Fruit fly (Drosophila melanogaster): ENCODE measurements around the gene CG46307.

DNA sequence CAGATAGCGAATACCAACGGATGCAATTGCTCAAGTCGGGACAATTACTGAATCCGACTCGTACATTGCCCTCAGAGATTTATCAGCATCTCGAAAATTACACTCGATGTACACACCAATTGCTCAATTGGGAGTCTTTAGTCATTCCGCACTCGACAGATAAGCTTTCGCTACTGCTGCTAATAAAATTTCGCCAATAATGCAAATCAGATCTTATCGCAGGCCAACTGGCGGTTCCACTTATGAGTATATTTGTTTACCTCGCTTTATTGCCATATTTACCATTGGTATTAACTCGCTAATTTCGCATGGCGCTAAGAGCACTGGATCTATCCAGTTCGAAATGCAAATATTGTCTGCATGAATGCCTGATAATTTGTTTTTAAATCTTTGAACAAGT lies 9.2 kb downstream of the CG46307 start:
- TF ChIP-seq lola (GFP tag; optimal IDR thresholded peaks at IDR 0.05) (no peak), GATAd (GFP tag; optimal IDR thresholded peaks at IDR 0.05) (no peak), Mio (GFP tag; optimal IDR thresholded peaks at IDR 0.05) (no peak), Jra (GFP tag; optimal IDR thresholded peaks at IDR 0.05) (no peak), dmrt93B (GFP tag; optimal IDR thresholded peaks at IDR 0.05) (no peak), Hnf4 (GFP tag; optimal IDR thresholded peaks at IDR 0.05) (peak; percentile 41), foxo (GFP tag; optimal IDR thresholded peaks at IDR 0.05) (no peak), OdsH (GFP tag; optimal IDR thresholded peaks at IDR 0.05) (no peak), psq (GFP tag; optimal IDR thresholded peaks at IDR 0.05) (peak; percentile 4), dl (GFP tag; optimal IDR thresholded peaks at IDR 0.05; ENCODE audit: insufficient read depth in 1 of 2, partially characterized antibody in 2 of 2) (no peak), Myc (optimal IDR thresholded peaks at IDR 0.05) (no peak), sage (GFP tag; optimal IDR thresholded peaks at IDR 0.05) (no peak), woc (GFP tag; optimal IDR thresholded peaks at IDR 0.05) (no peak), CG9705 (GFP tag; optimal IDR thresholded peaks at IDR 0.05) (no peak)
